Worm (Caenorhabditis elegans) whole organism, L2 larva: ENCODE measurements around the gene F15H10.5.

Experiments used
- R02D3.7 ChIP-seq: fragments of 150-350 bp; optimal IDR thresholded peaks from 2 replicates; lab custom pipeline; 2014; ENCODE audit warnings: missing biosample characterization, missing genetic modification characterization
- elt-3 ChIP-seq: sonication (generic microtip); optimal IDR thresholded peaks from 2 replicates; lab custom pipeline; 2017; ENCODE audit warnings: missing biosample characterization, missing genetic modification characterization
- lin-39 ChIP-seq: fragments of 150-350 bp; optimal IDR thresholded peaks from 2 replicates; lab custom pipeline; 2014; ENCODE audit warnings: missing biosample characterization, missing genetic modification reagents, missing genetic modification characterization
- snpc-4 ChIP-seq: fragments of 150-350 bp; optimal IDR thresholded peaks from 2 replicates; lab custom pipeline; 2014; ENCODE audit warnings: missing biosample characterization, missing genetic modification characterization
- unc-39 ChIP-seq: fragments of 150-350 bp; optimal IDR thresholded peaks from 2 replicates; lab custom pipeline; 2014; ENCODE audit warnings: missing biosample characterization, missing genetic modification characterization

DNA sequence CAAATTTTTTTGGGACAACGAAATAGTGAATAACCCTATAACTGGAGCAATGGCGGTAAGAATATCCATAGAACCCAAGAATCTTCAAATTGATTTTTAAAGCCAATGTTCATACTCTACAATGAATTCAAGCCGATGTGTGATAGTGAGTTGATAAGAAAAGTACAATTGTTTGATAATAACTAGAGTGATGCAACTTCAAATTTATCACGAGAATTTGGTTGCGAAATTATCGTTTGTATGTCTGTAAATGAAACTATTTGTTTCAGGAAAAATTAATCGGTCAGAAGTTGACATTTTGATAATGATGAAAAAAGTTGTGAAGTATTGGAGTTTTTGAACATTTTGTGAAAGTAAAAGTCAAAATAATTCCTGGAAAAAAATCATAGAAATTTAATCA lies 19.6 kb downstream of the F15H10.5 start:
- TF ChIP-seq lin-39 (tag; lab: Kevin White, UChicago) (no peak), unc-39 (tag; lab: Kevin White, UChicago) (no peak), snpc-4 (no peak), R02D3.7 (tag; lab: Kevin White, UChicago) (no peak), elt-3 (tag; lab: Kevin White, UChicago) (no peak)
